Fruit fly (Drosophila melanogaster): ENCODE measurements around the gene CG1812.

CG1812 gene

DNA sequence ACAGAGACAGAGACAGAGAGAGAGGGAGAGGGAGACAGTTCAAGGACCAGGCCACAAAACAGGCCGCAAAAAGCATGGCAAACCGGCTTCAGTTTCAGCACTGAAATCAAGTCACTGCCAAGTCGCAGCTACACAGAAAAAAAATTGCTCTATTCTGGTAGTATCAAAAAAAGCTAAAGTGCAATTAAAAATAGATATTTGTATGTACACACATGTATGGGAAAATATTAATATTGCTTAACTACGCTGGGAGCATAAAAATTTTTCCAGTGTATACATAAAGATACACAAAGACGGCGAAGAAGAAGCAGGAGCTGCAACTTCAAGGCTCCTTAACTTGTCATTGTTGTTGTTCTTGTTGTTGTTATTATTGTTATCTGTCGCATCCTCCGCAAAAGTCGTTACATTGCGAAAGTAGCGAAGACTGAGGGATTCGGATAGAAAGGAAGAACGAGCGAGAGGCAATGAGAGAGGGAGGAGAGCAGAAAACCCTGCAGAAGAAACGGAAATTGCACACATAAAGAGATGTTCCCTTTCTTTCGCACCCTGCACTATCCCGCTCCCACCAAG, 10.2 kb upstream of the CG1812 start (continued):
- TF ChIP-seq CG14014 (GFP tag; IDR thresholded peaks at IDR 0.05), result peak; percentile 53
- TF ChIP-seq CrebB (tag; optimal IDR thresholded peaks at IDR 0.05), result no peak
- TF ChIP-seq CG4854 (GFP tag; optimal IDR thresholded peaks at IDR 0.05), result no peak
- peak; percentile 20; the same call in 1 of the 2 replicates for TF ChIP-seq CG32532 (GFP tag; IDR thresholded peaks at IDR 0.05)
- no peak for TF ChIP-seq knrl (GFP tag; IDR thresholded peaks at IDR 0.05; ENCODE audit: partially characterized antibody)
- TF ChIP-seq ttk (GFP tag; IDR thresholded peaks at IDR 0.05), result 0 out of 2 replicates have a peak, but pooled peaks have one; percentile 38
- no peak for TF ChIP-seq odd (GFP tag; optimal IDR thresholded peaks at IDR 0.05)
- no peak for TF ChIP-seq H15 (GFP tag; IDR thresholded peaks at IDR 0.05)
- TF ChIP-seq CG11560 (tag; IDR thresholded peaks at IDR 0.05), result no peak
- no peak for TF ChIP-seq mirr (GFP tag; optimal IDR thresholded peaks at IDR 0.05)
- no peak for TF ChIP-seq org-1 (GFP tag; optimal IDR thresholded peaks at IDR 0.05)
- no peak for TF ChIP-seq BEAF-32 (GFP tag; optimal IDR thresholded peaks at IDR 0.05)
- TF ChIP-seq CG4404 (GFP tag; IDR thresholded peaks at IDR 0.05), result 0 out of 2 replicates have a peak, but pooled peaks have one; percentile 9
- no peak for TF ChIP-seq Fer3 (tag; optimal IDR thresholded peaks at IDR 0.05)
- TF ChIP-seq pho (GFP tag; optimal IDR thresholded peaks at IDR 0.05), result peak; percentile 21
- TF ChIP-seq CG2678 (tag; optimal IDR thresholded peaks at IDR 0.05), result peak; percentile 23
- TF ChIP-seq Tbp (GFP tag; optimal IDR thresholded peaks at IDR 0.05), result no peak
- no peak for TF ChIP-seq CG13775 (GFP tag; optimal IDR thresholded peaks at IDR 0.05)
- 0 out of 2 replicates have a peak, but pooled peaks have one; percentile 25 for TF ChIP-seq CG11085 (GFP tag; IDR thresholded peaks at IDR 0.05)
- no peak for TF ChIP-seq MTF-1 (GFP tag; optimal IDR thresholded peaks at IDR 0.05; ENCODE audit: borderline replicate concordance)
- TF ChIP-seq al (GFP tag; IDR thresholded peaks at IDR 0.05), result no peak
- TF ChIP-seq CG12769 (tag; optimal IDR thresholded peaks at IDR 0.05), result peak; percentile 28
- TF ChIP-seq tup (GFP tag; optimal IDR thresholded peaks at IDR 0.05), result no peak
- no peak for TF ChIP-seq CG14710 (tag; optimal IDR thresholded peaks at IDR 0.05)
- no peak for TF ChIP-seq CG15696 (tag; optimal IDR thresholded peaks at IDR 0.05)
- TF ChIP-seq Dad (GFP tag; optimal IDR thresholded peaks at IDR 0.05), result no peak
- TF ChIP-seq CG10321 (GFP tag; IDR thresholded peaks at IDR 0.05), result no peak
- no peak for TF ChIP-seq sna (GFP tag; IDR thresholded peaks at IDR 0.05; ENCODE audit: partially characterized antibody)
- no peak for TF ChIP-seq CG9437 (GFP tag; optimal IDR thresholded peaks at IDR 0.05)
- TF ChIP-seq CG3281 (GFP tag; optimal IDR thresholded peaks at IDR 0.05), result no peak
- peak; percentile 45 for TF ChIP-seq dmrt11E (tag; optimal IDR thresholded peaks at IDR 0.05)
- no peak for TF ChIP-seq CG1792 (GFP tag; optimal IDR thresholded peaks at IDR 0.05)
- 0 out of 2 replicates have a peak, but pooled peaks have one; percentile 24 for TF ChIP-seq stc (GFP tag; IDR thresholded peaks at IDR 0.05)
- TF ChIP-seq tap (tag; optimal IDR thresholded peaks at IDR 0.05), result no peak
- no peak for TF ChIP-seq Adf1 (GFP tag; IDR thresholded peaks at IDR 0.05)
- TF ChIP-seq CG3847 (GFP tag; IDR thresholded peaks at IDR 0.05), result no peak
- TF ChIP-seq CG4424 (GFP tag; optimal IDR thresholded peaks at IDR 0.05), result no peak
- no peak for TF ChIP-seq CG6854 (GFP tag; optimal IDR thresholded peaks at IDR 0.05)
- peak; percentile 42 for TF ChIP-seq Oli (tag; optimal IDR thresholded peaks at IDR 0.05)
- TF ChIP-seq CG6791 (GFP tag; IDR thresholded peaks at IDR 0.05; ENCODE audit: partially characterized antibody), result no peak
- TF ChIP-seq CG10209 (GFP tag; optimal IDR thresholded peaks at IDR 0.05), result no peak
- no peak for TF ChIP-seq CG4617 (GFP tag; optimal IDR thresholded peaks at IDR 0.05; ENCODE audit: borderline replicate concordance)
- no peak for TF ChIP-seq CG5180 (GFP tag; optimal IDR thresholded peaks at IDR 0.05)
- TF ChIP-seq CG12391 (tag; optimal IDR thresholded peaks at IDR 0.05), result peak; percentile 44
- TF ChIP-seq insv (GFP tag; optimal IDR thresholded peaks at IDR 0.05), result no peak
- no peak for TF ChIP-seq CG6654 (GFP tag; optimal IDR thresholded peaks at IDR 0.05)
- TF ChIP-seq CG7357 (GFP tag; IDR thresholded peaks at IDR 0.05), result no peak
- no peak for TF ChIP-seq usp (GFP tag; optimal IDR thresholded peaks at IDR 0.05)
- TF ChIP-seq Dref (GFP tag; IDR thresholded peaks at IDR 0.05), result no peak
- TF ChIP-seq CG10267 (tag; optimal IDR thresholded peaks at IDR 0.05), result no peak
